Worm (Caenorhabditis elegans) whole organism, late embryonic: ENCODE results near the gene pho-6.

ENCODE experiments used
- C08G9.2 ChIP-seq: sonication (generic microtip); optimal IDR thresholded peaks from 2 replicates; lab custom pipeline; 2016; ENCODE audit warnings: mild to moderate bottlenecking, missing genetic modification characterization, moderate library complexity, missing compliant biosample characterization
- C38D4.7 ChIP-seq: fragments of 200-800 bp; sonication (Bioruptor generic); optimal IDR thresholded peaks from 2 replicates; lab custom pipeline; 2018; ENCODE audit warnings: mild to moderate bottlenecking, missing genetic modification characterization, moderate library complexity, missing compliant biosample characterization
- K09A11.1 ChIP-seq: sonication (generic microtip); optimal IDR thresholded peaks from 2 replicates; lab custom pipeline; 2017; ENCODE audit warnings: antibody characterized with exemption, mild to moderate bottlenecking, missing genetic modification characterization, missing compliant biosample characterization; ENCODE audit not compliant: insufficient read depth
- T23F11.4 ChIP-seq: fragments of 200-800 bp; sonication (Bioruptor generic); optimal IDR thresholded peaks from 2 replicates; lab custom pipeline; 2018; ENCODE audit warnings: mild to moderate bottlenecking, missing genetic modification characterization, missing compliant biosample characterization
- Y22D7AL.16 ChIP-seq: sonication (generic microtip); optimal IDR thresholded peaks from 2 replicates; lab custom pipeline; 2016; ENCODE audit warnings: missing genetic modification characterization, missing compliant biosample characterization
- ceh-14 ChIP-seq: sonication (generic microtip); optimal IDR thresholded peaks from 2 replicates; lab custom pipeline; 2016; ENCODE audit warnings: missing genotype, missing genetic modification characterization, missing compliant biosample characterization
- ceh-19 ChIP-seq: fragments of 200-800 bp; sonication (Bioruptor generic); optimal IDR thresholded peaks from 2 replicates; lab custom pipeline; 2018; ENCODE audit warnings: mild to moderate bottlenecking, missing genetic modification characterization, missing compliant biosample characterization
- ceh-22 ChIP-seq: sonication (generic microtip); optimal IDR thresholded peaks from 2 replicates; lab custom pipeline; 2017; ENCODE audit warnings: missing biosample characterization, missing genetic modification characterization
- ceh-24 ChIP-seq: sonication (generic microtip); optimal IDR thresholded peaks from 2 replicates; lab custom pipeline; 2016; ENCODE audit warnings: mild to moderate bottlenecking, missing genetic modification characterization, missing compliant biosample characterization
- ceh-31 ChIP-seq: sonication (generic microtip); optimal IDR thresholded peaks from 2 replicates; lab custom pipeline; 2016; ENCODE audit warnings: missing genetic modification characterization, missing compliant biosample characterization
- ceh-34 ChIP-seq: sonication (generic microtip); optimal IDR thresholded peaks from 2 replicates; lab custom pipeline; 2016; ENCODE audit warnings: mild to moderate bottlenecking, missing genetic modification characterization, missing compliant biosample characterization
- ceh-45 ChIP-seq: fragments of 200-800 bp; sonication (Bioruptor generic); IDR thresholded peaks from 2 replicates; pipeline ENCODE4 v1.3.6; 2022; ENCODE audit warnings: missing genetic modification reagents, missing genetic modification characterization, missing compliant biosample characterization
- ceh-48 ChIP-seq: sonication (generic microtip); optimal IDR thresholded peaks from 2 replicates; lab custom pipeline; 2016; ENCODE audit warnings: missing genetic modification characterization, inconsistent platforms, missing compliant biosample characterization
- ceh-6 ChIP-seq: fragments of 200-800 bp; sonication (Bioruptor generic); optimal IDR thresholded peaks from 2 replicates; lab custom pipeline; 2018; ENCODE audit warnings: mild to moderate bottlenecking, missing genetic modification characterization, missing compliant biosample characterization
- ceh-9 ChIP-seq: sonication (generic microtip); optimal IDR thresholded peaks from 2 replicates; lab custom pipeline; 2016; ENCODE audit warnings: mild to moderate bottlenecking, missing genetic modification characterization, inconsistent platforms, missing compliant biosample characterization
- che-1 ChIP-seq: sonication (generic microtip); optimal IDR thresholded peaks from 2 replicates; lab custom pipeline; 2016; ENCODE audit warnings: mild to moderate bottlenecking, missing genetic modification characterization, missing compliant biosample characterization
- dmd-4 ChIP-seq: sonication (generic microtip); optimal IDR thresholded peaks from 2 replicates; lab custom pipeline; 2016; ENCODE audit warnings: borderline replicate concordance, missing genetic modification characterization, missing compliant biosample characterization
- dve-1 ChIP-seq: sonication (generic microtip); optimal IDR thresholded peaks from 2 replicates; lab custom pipeline; 2017; ENCODE audit warnings: antibody characterized with exemption, mild to moderate bottlenecking, missing genetic modification characterization, missing compliant biosample characterization
- fax-1 ChIP-seq: sonication (generic microtip); optimal IDR thresholded peaks from 2 replicates; lab custom pipeline; 2016; ENCODE audit warnings: missing genotype, missing genetic modification characterization, missing compliant biosample characterization
- fkh-10 ChIP-seq: fragments of 150-350 bp; optimal IDR thresholded peaks from 2 replicates; lab custom pipeline; 2014; ENCODE audit warnings: missing biosample characterization, missing genetic modification reagents, missing genetic modification characterization
- gmeb-2 ChIP-seq: sonication (generic microtip); optimal IDR thresholded peaks from 2 replicates; lab custom pipeline; 2016; ENCODE audit warnings: missing genetic modification characterization, inconsistent platforms, missing compliant biosample characterization
- hlh-13 ChIP-seq: fragments of 200-800 bp; sonication (Bioruptor generic); optimal IDR thresholded peaks from 2 replicates; lab custom pipeline; 2018; ENCODE audit warnings: mild to moderate bottlenecking, missing genetic modification characterization, missing compliant biosample characterization
- hlh-15 ChIP-seq: sonication (generic microtip); optimal IDR thresholded peaks from 2 replicates; lab custom pipeline; 2016; ENCODE audit warnings: missing genetic modification characterization, missing compliant biosample characterization
- hlh-30 ChIP-seq: sonication (generic microtip); optimal IDR thresholded peaks from 2 replicates; lab custom pipeline; 2017; ENCODE audit warnings: antibody characterized with exemption, missing genetic modification characterization, missing compliant biosample characterization; ENCODE audit not compliant: insufficient read depth
- hlh-8 ChIP-seq: sonication (generic microtip); optimal IDR thresholded peaks from 2 replicates; lab custom pipeline; 2016; ENCODE audit warnings: missing genotype, missing genetic modification characterization, missing compliant biosample characterization
- lim-6 ChIP-seq: sonication (generic microtip); optimal IDR thresholded peaks from 2 replicates; lab custom pipeline; 2016; ENCODE audit warnings: missing genetic modification characterization, missing compliant biosample characterization
- lin-11 ChIP-seq: fragments of 200-800 bp; sonication (Bioruptor generic); optimal IDR thresholded peaks from 2 replicates; lab custom pipeline; 2018; ENCODE audit warnings: mild to moderate bottlenecking, missing genetic modification characterization, missing compliant biosample characterization
- madf-2 ChIP-seq: sonication (generic microtip); optimal IDR thresholded peaks from 2 replicates; lab custom pipeline; 2017; ENCODE audit warnings: missing genetic modification characterization, missing compliant biosample characterization
- nfya-1 ChIP-seq: sonication (generic microtip); optimal IDR thresholded peaks from 2 replicates; lab custom pipeline; 2017; ENCODE audit warnings: missing genetic modification characterization, mild to moderate bottlenecking, missing compliant biosample characterization, antibody characterized with exemption, moderate library complexity
- nhr-11 ChIP-seq: fragments of 150-350 bp; optimal IDR thresholded peaks from 2 replicates; lab custom pipeline; 2014; ENCODE audit warnings: missing biosample characterization, missing genetic modification characterization
- npax-4 ChIP-seq: sonication (generic microtip); optimal IDR thresholded peaks from 2 replicates; lab custom pipeline; 2016; ENCODE audit warnings: missing genetic modification characterization, missing compliant biosample characterization
- pat-9 ChIP-seq: fragments of 200-800 bp; sonication (Bioruptor generic); optimal IDR thresholded peaks from 2 replicates; lab custom pipeline; 2018; ENCODE audit warnings: mild to moderate bottlenecking, missing genetic modification characterization, moderate library complexity, missing compliant biosample characterization
- pax-1 ChIP-seq: fragments of 150-350 bp; optimal IDR thresholded peaks from 2 replicates; lab custom pipeline; 2014; ENCODE audit warnings: missing biosample characterization, missing genetic modification characterization
- pha-2 ChIP-seq: sonication (generic microtip); optimal IDR thresholded peaks from 2 replicates; lab custom pipeline; 2017; ENCODE audit warnings: mild to moderate bottlenecking, missing genetic modification characterization, missing compliant biosample characterization
- pha-4 ChIP-seq: fragments of 150-350 bp; optimal IDR thresholded peaks from 2 replicates; lab custom pipeline; 2018; ENCODE audit warnings: missing biosample characterization, missing genetic modification reagents, missing genetic modification characterization
- pros-1 ChIP-seq: fragments of 150-350 bp; optimal IDR thresholded peaks from 2 replicates; lab custom pipeline; 2014; ENCODE audit warnings: missing biosample characterization, missing genetic modification reagents, missing genetic modification characterization
- rnt-1 ChIP-seq: sonication (generic microtip); optimal IDR thresholded peaks from 2 replicates; lab custom pipeline; 2016; ENCODE audit warnings: missing genetic modification characterization, missing compliant biosample characterization
- sdc-2 ChIP-seq: sonication (generic microtip); optimal IDR thresholded peaks from 2 replicates; lab custom pipeline; 2016; ENCODE audit warnings: missing genotype, missing genetic modification characterization, missing compliant biosample characterization
- sox-2 ChIP-seq: fragments of 200-800 bp; sonication (Bioruptor generic); IDR thresholded peaks from 2 replicates; pipeline ENCODE4 v1.3.6; 2022; ENCODE audit warnings: missing genetic modification reagents, missing genetic modification characterization, missing compliant biosample characterization
- tbx-2 ChIP-seq: sonication (generic microtip); optimal IDR thresholded peaks from 2 replicates; lab custom pipeline; 2016; ENCODE audit warnings: missing genetic modification characterization, missing compliant biosample characterization
- tbx-7 ChIP-seq: sonication (generic microtip); optimal IDR thresholded peaks from 2 replicates; lab custom pipeline; 2016; ENCODE audit warnings: missing genotype, missing genetic modification characterization, missing compliant biosample characterization
- unc-3 ChIP-seq, 2 experiments: fragments of 200-800 bp in 1 of 2; sonication (Bioruptor generic) in 1 of 2; sonication (generic microtip) in 1 of 2; conservative IDR thresholded peaks in 1 of 2; optimal IDR thresholded peaks in 1 of 2; 2 replicates each; pipeline versions ENCODE4 v1.3.6 to Lab custom; 2016 to 2022; ENCODE audit warnings: missing compliant biosample characterization in 2 of 2, missing genetic modification characterization in 2 of 2, missing genetic modification reagents in 1 of 2
- unc-42 ChIP-seq: sonication (generic microtip); optimal IDR thresholded peaks from 2 replicates; lab custom pipeline; 2016; ENCODE audit warnings: missing genotype, missing genetic modification characterization, missing compliant biosample characterization
- unc-86 ChIP-seq: sonication (generic microtip); optimal IDR thresholded peaks from 2 replicates; lab custom pipeline; 2016; ENCODE audit warnings: missing genetic modification characterization, missing compliant biosample characterization

Gene pho-6

ce11 chrV:8380076-8380475, 14.2 kb downstream of the pho-6 start:
- TF ChIP-seq C38D4.7 (GFP tag; lab: Kevin White, UChicago) (no peak), pha-2 (no peak), hlh-15 (no peak), che-1 (no peak), pax-1 (tag; lab: Kevin White, UChicago) (no peak), hlh-13 (GFP tag; lab: Kevin White, UChicago) (no peak), ceh-24 (no peak), sdc-2 (tag; lab: Kevin White, UChicago) (no peak)

- no peak for TF ChIP-seq ceh-24
- TF ChIP-seq ceh-31 = no peak
- TF ChIP-seq rnt-1 (tag; lab: Kevin White, UChicago) = no peak
- no peak for TF ChIP-seq gmeb-2 (tag; lab: Kevin White, UChicago)
Measured at ce11 chrV:8379206-8379605, 15.1 kb downstream of the pho-6 start, which contains the start of gene F52E1.5. TSS of gene F52E1.5 (plus strand) at chrV:8379506.

- TF ChIP-seq ceh-19 (GFP tag; lab: Kevin White, UChicago) = no peak
- TF ChIP-seq ceh-6 (GFP tag; lab: Kevin White, UChicago) = no peak
- TF ChIP-seq pha-2 = no peak
- TF ChIP-seq ceh-48 (tag; lab: Kevin White, UChicago) = no peak
- TF ChIP-seq ceh-14 (tag; lab: Kevin White, UChicago) = no peak
- no peak for TF ChIP-seq unc-86
- TF ChIP-seq unc-42 (tag; lab: Kevin White, UChicago) = no peak
- TF ChIP-seq fkh-10 (GFP tag; lab: Kevin White, UChicago) = no peak
- TF ChIP-seq hlh-8 (tag; lab: Kevin White, UChicago) = no peak
- no peak for TF ChIP-seq npax-4
- no peak for TF ChIP-seq tbx-7 (tag; lab: Kevin White, UChicago)
- no peak for TF ChIP-seq C08G9.2 (tag; lab: Kevin White, UChicago)
- no peak for TF ChIP-seq rnt-1 (tag; lab: Kevin White, UChicago)
- no peak for TF ChIP-seq sox-2
- no peak for TF ChIP-seq hlh-30 (tag; lab: Kevin White, UChicago)
- no peak for TF ChIP-seq K09A11.1 (tag; lab: Kevin White, UChicago)
Measured at ce11 chrV:8375849-8376248, 18.4 kb downstream of the pho-6 start, which contains the start of gene F38E1.3. TSS of gene F38E1.3 (plus strand) at chrV:8376149.

ce11 chrV:8375419-8375818, 18.8 kb downstream of the pho-6 start, which contains the start of gene F38E1.10:
TSS of gene F38E1.10 (minus strand) at chrV:8375519.
- TF ChIP-seq fax-1 (tag; lab: Kevin White, UChicago) (no peak), nfya-1 (tag; lab: Kevin White, UChicago) (no peak), dmd-4 (no peak), ceh-45 (no peak), Y22D7AL.16 (no peak), ceh-34 (tag; lab: Kevin White, UChicago) (no peak), nhr-11 (tag; lab: Kevin White, UChicago) (no peak), pha-2 (no peak), pat-9 (tag; lab: Kevin White, UChicago) (no peak), ceh-9 (tag; lab: Kevin White, UChicago) (no peak), pha-4 (no peak), C38D4.7 (GFP tag; lab: Kevin White, UChicago) (no peak), ceh-19 (GFP tag; lab: Kevin White, UChicago) (no peak)

ce11 chrV:8370705-8371104, 23.6 kb downstream of the pho-6 start, which contains the start of gene gpa-2:
TSS of gene gpa-2 (plus strand) at chrV:8371005.
- no peak for TF ChIP-seq tbx-2 (tag; lab: Kevin White, UChicago)
- no peak for TF ChIP-seq lim-6 (tag; lab: Kevin White, UChicago)
- TF ChIP-seq hlh-15 = no peak
- no peak for TF ChIP-seq madf-2
- TF ChIP-seq pros-1 = no peak
- no peak for TF ChIP-seq unc-3 (GFP tag; conservative IDR thresholded peaks at IDR 0.05; lab: Robert Waterston, UW)
- no peak for TF ChIP-seq unc-3 (tag; optimal IDR thresholded peaks at IDR 0.05; lab: Kevin White, UChicago)
- TF ChIP-seq T23F11.4 = no peak
- no peak for TF ChIP-seq lin-11
- TF ChIP-seq sdc-2 (tag; lab: Kevin White, UChicago) = no peak
- TF ChIP-seq dve-1 = no peak
- no peak for TF ChIP-seq ceh-22 (tag; lab: Kevin White, UChicago)
- TF ChIP-seq ceh-31 = no peak
- TF ChIP-seq, all 69 proteins: peak for 0
